Worm (Caenorhabditis elegans): ENCODE data around the gene F56D1.1.

The F56D1.1 gene

ce11 chrII:5473946-5474423 lies 4.4 kb upstream of the F56D1.1 start, which contains the start of gene mrps-16 (continued):
- TF ChIP-seq fkh-4 (tag; optimal IDR thresholded peaks at IDR 0.05; ENCODE audit: borderline replicate concordance) = no peak
- TF ChIP-seq unc-98 (GFP tag; IDR thresholded peaks at IDR 0.05) = no peak
- no peak for TF ChIP-seq pax-3 (tag; optimal IDR thresholded peaks at IDR 0.05)
- peak; percentile 37 for TF ChIP-seq nhr-77 (tag; optimal IDR thresholded peaks at IDR 0.05)
- TF ChIP-seq elt-2 (tag; optimal IDR thresholded peaks at IDR 0.05) = peak; percentile 61
- peak; percentile 52 for TF ChIP-seq skn-1 (tag; optimal IDR thresholded peaks at IDR 0.05)
- peak; percentile 24 for TF ChIP-seq aly-2 (tag; optimal IDR thresholded peaks at IDR 0.05)
- TF ChIP-seq rnt-1 (tag; optimal IDR thresholded peaks at IDR 0.05) = peak; percentile 79
- peak; percentile 84 for TF ChIP-seq mep-1 (tag; optimal IDR thresholded peaks at IDR 0.05)
- peak; percentile 15 for TF ChIP-seq ama-1 (optimal IDR thresholded peaks at IDR 0.05)
- peak; percentile 4 for TF ChIP-seq C04F5.9 (tag; optimal IDR thresholded peaks at IDR 0.05)
- TF ChIP-seq dsc-1 (tag; optimal IDR thresholded peaks at IDR 0.05) = peak; percentile 59
- TF ChIP-seq unc-130 (tag; optimal IDR thresholded peaks at IDR 0.05) = peak; percentile 58
- TF ChIP-seq fos-1 (tag; optimal IDR thresholded peaks at IDR 0.05) = peak; percentile 45
- peak; percentile 81 for TF ChIP-seq nhr-71 (tag; optimal IDR thresholded peaks at IDR 0.05)
- TF ChIP-seq F16B12.6 (tag; optimal IDR thresholded peaks at IDR 0.05) = peak; percentile 98
- TF ChIP-seq nhr-85 (tag) = peak; percentile 87

ce11 chrII:5474946-5475345 lies 3.5 kb upstream of the F56D1.1 start, which contains the start of gene ilcr-2:
Gene ilcr-2 (plus strand): TSS chrII:5475246.
- TF ChIP-seq nhr-11 (tag; optimal IDR thresholded peaks at IDR 0.05) (no peak), irx-1 (tag; optimal IDR thresholded peaks at IDR 0.05) (no peak), sup-37 (GFP tag; optimal IDR thresholded peaks at IDR 0.05) (no peak), dsc-1 (tag; optimal IDR thresholded peaks at IDR 0.05) (no peak), alr-1 (tag; optimal IDR thresholded peaks at IDR 0.05; ENCODE audit: borderline replicate concordance) (no peak), mdl-1 (tag; optimal IDR thresholded peaks at IDR 0.05) (no peak), mep-1 (tag; optimal IDR thresholded peaks at IDR 0.05) (no peak), isw-1 (GFP tag; IDR thresholded peaks at IDR 0.05) (no peak), nhr-84 (tag; optimal IDR thresholded peaks at IDR 0.05) (no peak), sox-4 (tag; optimal IDR thresholded peaks at IDR 0.05) (no peak), lin-13 (GFP tag; optimal IDR thresholded peaks at IDR 0.05) (no peak), efl-1 (optimal IDR thresholded peaks at IDR 0.05) (no peak), efl-1 (GFP tag; optimal IDR thresholded peaks at IDR 0.05 in 1 of 2) (no peak), C34B4.2 (tag; optimal IDR thresholded peaks at IDR 0.05) (no peak), mef-2 (tag; optimal IDR thresholded peaks at IDR 0.05) (no peak), aly-2 (tag; optimal IDR thresholded peaks at IDR 0.05) (no peak), pag-3 (tag; optimal IDR thresholded peaks at IDR 0.05; ENCODE audit: borderline replicate concordance, insufficient read depth) (no peak)

ce11 chrII:5481982-5482381 lies 3.6 kb downstream of the F56D1.1 start, which contains the start of gene cal-8:
Gene cal-8 (minus strand): TSS chrII:5482041.
- TF ChIP-seq swsn-7 (tag; optimal IDR thresholded peaks at IDR 0.05) (no peak), dpl-1 (GFP tag; optimal IDR thresholded peaks at IDR 0.05) (no peak), F16B12.6 (tag; optimal IDR thresholded peaks at IDR 0.05) (no peak), lin-39 (tag; optimal IDR thresholded peaks at IDR 0.05) (no peak)

- no peak for TF ChIP-seq grh-1 (GFP tag; IDR thresholded peaks at IDR 0.05)
- no peak for TF ChIP-seq nhr-12 (tag; optimal IDR thresholded peaks at IDR 0.05)
- no peak for TF ChIP-seq nhr-47 (tag; optimal IDR thresholded peaks at IDR 0.05)
- TF ChIP-seq pax-3 (tag; optimal IDR thresholded peaks at IDR 0.05) = no peak
- TF ChIP-seq ceh-88 (GFP tag; IDR thresholded peaks at IDR 0.05) = no peak
- no peak for TF ChIP-seq efl-3 (GFP tag; optimal IDR thresholded peaks at IDR 0.05)
- TF ChIP-seq alr-1 (tag; optimal IDR thresholded peaks at IDR 0.05; ENCODE audit: borderline replicate concordance) = no peak
- TF ChIP-seq blmp-1 (tag; optimal IDR thresholded peaks at IDR 0.05) = no peak
- no peak for TF ChIP-seq irx-1 (tag; optimal IDR thresholded peaks at IDR 0.05)
Measured at ce11 chrII:5487844-5488243, 9.4 kb downstream of the F56D1.1 start, which contains the start of gene nep-5. Gene nep-5 (plus strand): TSS chrII:5488144.
